Worm (Caenorhabditis elegans) whole organism, L4 larva: ENCODE results near the gene C29F9.5.

ENCODE experiments used
- D1046.2 ChIP-seq: fragments of 200-800 bp; sonication (Bioruptor generic); IDR thresholded peaks from 2 replicates; pipeline ENCODE4 v1.3.6; 2022; ENCODE audit warnings: missing genetic modification characterization, missing compliant biosample characterization
- F10B5.3 ChIP-seq: sonication (generic microtip); optimal IDR thresholded peaks from 2 replicates; lab custom pipeline; 2016; ENCODE audit warnings: mild to moderate bottlenecking, missing genetic modification characterization, missing compliant biosample characterization
- aha-1 ChIP-seq: fragments of 150-350 bp; peaks from one replicate; lab custom pipeline; 2014; ENCODE audit warnings: missing biosample characterization, missing genetic modification characterization
- ama-1 ChIP-seq: fragments of 150-350 bp; optimal IDR thresholded peaks from 2 replicates; lab custom pipeline; 2014; ENCODE audit warnings: inconsistent platforms, mixed read lengths
- ceh-28 ChIP-seq: fragments of 150-350 bp; optimal IDR thresholded peaks from 2 replicates; lab custom pipeline; 2014; ENCODE audit warnings: missing biosample characterization, missing genetic modification reagents, missing genetic modification characterization
- ceh-44 ChIP-seq: fragments of 200-800 bp; sonication (Bioruptor generic); IDR thresholded peaks from 2 replicates; pipeline ENCODE4 v1.3.6; 2022; ENCODE audit warnings: missing genetic modification reagents, missing genetic modification characterization, missing compliant biosample characterization
- ceh-62 ChIP-seq: sonication (generic microtip); optimal IDR thresholded peaks from 2 replicates; lab custom pipeline; 2017; ENCODE audit warnings: missing biosample characterization, missing genetic modification characterization
- ces-1 ChIP-seq: fragments of 150-350 bp; sonication (generic microtip); optimal IDR thresholded peaks from 4 replicates; lab custom pipeline; 2014; ENCODE audit warnings: missing biosample characterization, missing genetic modification reagents, missing genetic modification characterization
- ctbp-1 ChIP-seq: fragments of 200-800 bp; sonication (Bioruptor generic); IDR thresholded peaks from 2 replicates; pipeline ENCODE4 v1.3.6; 2022; ENCODE audit warnings: missing genetic modification reagents, missing genetic modification characterization, missing compliant biosample characterization
- daf-16 ChIP-seq, 3 experiments: sonication (generic microtip); optimal IDR thresholded peaks; 2 replicates each; lab custom pipeline; 2016 to 2017; ENCODE audit warnings: missing genetic modification characterization in 3 of 3, missing genetic modification reagents in 3 of 3, mild to moderate bottlenecking in 2 of 3, missing compliant biosample characterization in 2 of 3, missing biosample characterization in 1 of 3, moderate library complexity in 1 of 3
- daf-19 ChIP-seq: fragments of 200-800 bp; sonication (Bioruptor generic); conservative IDR thresholded peaks from 2 replicates; pipeline ENCODE4 v1.3.6; 2022; ENCODE audit warnings: missing genetic modification characterization, missing compliant biosample characterization
- daf-8 ChIP-seq: fragments of 200-800 bp; sonication (Bioruptor generic); IDR thresholded peaks from 2 replicates; pipeline ENCODE4 v1.3.6; 2022; ENCODE audit warnings: missing genetic modification characterization, missing compliant biosample characterization
- dmd-8 ChIP-seq: fragments of 200-800 bp; sonication (Bioruptor generic); IDR thresholded peaks from 2 replicates; pipeline ENCODE4 v1.3.6; 2022; ENCODE audit warnings: missing genetic modification characterization, missing compliant biosample characterization
- egl-43 ChIP-seq: fragments of 200-800 bp; sonication (Bioruptor generic); IDR thresholded peaks from 2 replicates; pipeline ENCODE4 v1.3.6; 2022; ENCODE audit warnings: missing genetic modification reagents, missing genetic modification characterization, missing compliant biosample characterization
- hif-1 ChIP-seq, 2 experiments: sonication (generic microtip); optimal IDR thresholded peaks; 2 replicates each; lab custom pipeline; 2016 to 2017; ENCODE audit warnings: missing compliant biosample characterization in 2 of 2, missing genetic modification characterization in 2 of 2, missing genetic modification reagents in 2 of 2, missing genotype in 2 of 2, mild to moderate bottlenecking in 1 of 2
- hlh-30 ChIP-seq: sonication (generic microtip); optimal IDR thresholded peaks from 2 replicates; lab custom pipeline; 2017; ENCODE audit warnings: antibody characterized with exemption, mild to moderate bottlenecking, missing genetic modification characterization, missing compliant biosample characterization; ENCODE audit not compliant: insufficient read depth
- lin-29 ChIP-seq: fragments of 200-800 bp; sonication (Bioruptor generic); IDR thresholded peaks from 2 replicates; pipeline ENCODE4 v1.3.6; 2022; ENCODE audit warnings: missing genetic modification reagents, missing genetic modification characterization, missing compliant biosample characterization
- madf-5 ChIP-seq, 2 experiments: fragments of 200-800 bp; sonication (Bioruptor generic); IDR thresholded peaks; 2 replicates each; pipeline ENCODE4 v1.3.6; 2022; ENCODE audit warnings: missing compliant biosample characterization in 2 of 2, missing genetic modification characterization in 2 of 2
- mdl-1 ChIP-seq, 2 experiments: fragments of 150-350 bp in 1 of 2; sonication (generic microtip) in 1 of 2; optimal IDR thresholded peaks; 2 replicates each; lab custom pipeline; 2014 to 2017; ENCODE audit warnings: missing biosample characterization in 2 of 2, missing genetic modification characterization in 2 of 2
- mxl-3 ChIP-seq: fragments of 200-800 bp; sonication (Bioruptor generic); optimal IDR thresholded peaks from 2 replicates; lab custom pipeline; 2018; ENCODE audit warnings: mild to moderate bottlenecking, missing genetic modification characterization, missing compliant biosample characterization
- nhr-102 ChIP-seq: sonication (generic microtip); optimal IDR thresholded peaks from 2 replicates; lab custom pipeline; 2016; ENCODE audit warnings: mild to moderate bottlenecking, missing genetic modification characterization, moderate library complexity, missing compliant biosample characterization
- nhr-41 ChIP-seq: fragments of 200-800 bp; sonication (Bioruptor generic); IDR thresholded peaks from 2 replicates; pipeline ENCODE4 v1.3.6; 2022; ENCODE audit warnings: missing genetic modification reagents, missing genetic modification characterization, missing compliant biosample characterization
- nhr-76 ChIP-seq: fragments of 150-350 bp; optimal IDR thresholded peaks from 2 replicates; lab custom pipeline; 2014; ENCODE audit warnings: missing biosample characterization, missing genetic modification characterization
- saeg-2 ChIP-seq: fragments of 200-800 bp; sonication (Bioruptor generic); IDR thresholded peaks from 2 replicates; pipeline ENCODE4 v1.3.6; 2022; ENCODE audit warnings: missing genetic modification reagents, missing genetic modification characterization, missing compliant biosample characterization
- sdz-12 ChIP-seq: fragments of 200-800 bp; sonication (Bioruptor generic); optimal IDR thresholded peaks from 2 replicates; lab custom pipeline; 2018; ENCODE audit warnings: mild to moderate bottlenecking, missing genetic modification characterization, missing compliant biosample characterization
- set-16 ChIP-seq: fragments of 200-800 bp; sonication (Bioruptor generic); IDR thresholded peaks from 2 replicates; pipeline ENCODE4 v1.3.6; 2022; ENCODE audit warnings: missing genetic modification reagents, missing genetic modification characterization, missing compliant biosample characterization
- skn-1 ChIP-seq: fragments of 150-350 bp; optimal IDR thresholded peaks from 2 replicates; lab custom pipeline; 2014; ENCODE audit warnings: missing biosample characterization, missing genetic modification characterization
- spr-1 ChIP-seq: sonication (generic microtip); optimal IDR thresholded peaks from 2 replicates; lab custom pipeline; 2016; ENCODE audit warnings: mild to moderate bottlenecking, missing genetic modification characterization, missing compliant biosample characterization
- tag-97 ChIP-seq: fragments of 200-800 bp; sonication (Bioruptor generic); IDR thresholded peaks from 2 replicates; pipeline ENCODE4 v1.3.6; 2022; ENCODE audit warnings: missing genetic modification characterization, missing compliant biosample characterization
- tra-1 ChIP-seq: fragments of 200-800 bp; sonication (Bioruptor generic); IDR thresholded peaks from 2 replicates; pipeline ENCODE4 v1.3.6; 2022; ENCODE audit warnings: missing genetic modification reagents, missing genetic modification characterization, missing compliant biosample characterization
- unc-62 ChIP-seq, 3 experiments: fragments of 150-350 bp in 1 of 3; sonication (generic microtip); optimal IDR thresholded peaks in 2 of 3; peaks in 1 of 3; 1 replicate in 1 of 3; 2 replicates in 2 of 3; lab custom pipeline; 2014 to 2017; ENCODE audit warnings: missing biosample characterization in 3 of 3, missing genetic modification characterization in 3 of 3, missing genetic modification reagents in 3 of 3, missing genotype in 1 of 3
- zip-2 ChIP-seq: fragments of 150-350 bp; optimal IDR thresholded peaks from 2 replicates; lab custom pipeline; 2014; ENCODE audit warnings: missing biosample characterization, missing genetic modification characterization
- ztf-11 ChIP-seq: fragments of 150-350 bp; optimal IDR thresholded peaks from 2 replicates; lab custom pipeline; 2014; ENCODE audit warnings: missing biosample characterization, missing genetic modification characterization

C29F9.5 gene

ce11 chrIII:154168-154567 lies 36.9 kb downstream of the C29F9.5 start (continued):
- TF ChIP-seq madf-5 (GFP tag; IDR thresholded peaks at IDR 0.05; lab: Robert Waterston, UW): no peak
- TF ChIP-seq ama-1: no peak
- no peak for TF ChIP-seq nhr-76
- no peak for TF ChIP-seq saeg-2 (GFP tag; lab: Robert Waterston, UW)
- TF ChIP-seq ces-1 (GFP tag; lab: Kevin White, UChicago): no peak

ce11 chrIII:156645-157044 lies 39.3 kb downstream of the C29F9.5 start, which contains the start of the genes zig-13 and ver-1:
TSS of gene zig-13 (minus strand) at chrIII:156745.
TSS of gene ver-1 (plus strand) at chrIII:156824.
- TF ChIP-seq ceh-44 (GFP tag; lab: Robert Waterston, UW): no peak
- no peak for TF ChIP-seq mdl-1 (tag; optimal IDR thresholded peaks at IDR 0.05; lab: Kevin White, UChicago)
- TF ChIP-seq ctbp-1 (GFP tag; lab: Robert Waterston, UW): no peak
- TF ChIP-seq ceh-62 (tag; lab: Kevin White, UChicago): no peak
- no peak for TF ChIP-seq skn-1
- no peak for TF ChIP-seq tag-97 (GFP tag; lab: Robert Waterston, UW)
- no peak for TF ChIP-seq zip-2 (tag; lab: Kevin White, UChicago)
- TF ChIP-seq ceh-28: no peak
- TF ChIP-seq hif-1 (tag; optimal IDR thresholded peaks at IDR 0.05; lab: Kevin White, UChicago): no peak
- no peak for TF ChIP-seq mxl-3 (GFP tag; lab: Kevin White, UChicago)
- TF ChIP-seq D1046.2 (GFP tag; lab: Robert Waterston, UW): no peak
- TF ChIP-seq nhr-41 (GFP tag; lab: Robert Waterston, UW): no peak
- no peak for TF ChIP-seq nhr-102 (tag; lab: Kevin White, UChicago)
- TF ChIP-seq spr-1 (tag; lab: Kevin White, UChicago): no peak
- TF ChIP-seq tra-1: no peak
- no peak for TF ChIP-seq sdz-12

DNA sequence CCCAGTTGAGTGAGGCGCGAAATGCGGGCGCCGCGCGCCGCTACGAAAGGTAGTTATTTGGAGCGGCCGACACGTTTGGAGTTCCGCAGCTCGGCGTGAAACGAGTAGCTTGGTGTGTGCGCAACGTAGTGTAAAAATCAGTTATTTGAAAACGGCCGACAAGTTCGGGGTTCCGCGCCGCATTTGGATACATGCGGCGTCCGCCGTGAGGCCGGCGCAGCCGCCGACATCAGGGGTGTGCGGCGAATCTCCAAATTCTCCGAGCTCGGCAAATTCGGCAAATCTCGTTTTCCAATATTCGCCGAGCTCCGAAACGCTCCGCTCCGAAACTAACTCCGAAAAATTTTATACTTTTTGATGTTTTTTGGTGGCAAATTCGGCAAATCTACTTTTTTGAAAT lies 40.7 kb downstream of the C29F9.5 start:
- TF ChIP-seq ztf-11 (tag; lab: Kevin White, UChicago) (no peak), set-16 (GFP tag; lab: Robert Waterston, UW) (peak; percentile 78), aha-1 (tag; lab: Kevin White, UChicago) (peak; percentile 17)
- TF ChIP-seq, all 104 proteins: peak for 2

DNA sequence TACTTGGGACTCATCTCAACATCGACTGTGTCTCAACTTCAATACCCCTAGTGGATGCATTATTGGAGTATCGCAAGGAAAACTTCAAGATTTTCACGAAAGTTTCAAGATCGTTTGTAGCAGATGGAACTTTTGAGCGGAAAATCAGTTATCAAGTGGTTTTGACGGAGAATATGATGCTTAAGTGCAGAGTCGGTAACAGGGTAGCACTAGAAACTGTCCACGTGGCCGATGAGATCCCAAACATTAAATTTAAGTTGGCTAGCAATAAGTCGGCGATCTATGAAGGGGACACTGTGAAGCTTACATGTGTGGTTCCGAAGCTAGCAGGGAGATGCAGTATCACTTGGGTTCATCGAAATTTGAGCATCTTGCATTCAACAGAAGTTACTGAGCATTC lies 41.8 kb downstream of the C29F9.5 start:
- TF ChIP-seq egl-43 (GFP tag; lab: Robert Waterston, UW) (no peak), hlh-30 (tag; lab: Kevin White, UChicago) (no peak), unc-62 (GFP tag; optimal IDR thresholded peaks at IDR 0.05 in 1 of 2; lab: Kevin White, UChicago) (peak in 1 of 2 experiments; percentile 90), unc-62 (tag; optimal IDR thresholded peaks at IDR 0.05; lab: Kevin White, UChicago) (no peak), daf-19 (GFP tag; lab: Robert Waterston, UW) (no peak), daf-16 (GFP tag; optimal IDR thresholded peaks at IDR 0.05; lab: Kevin White, UChicago) (no peak), daf-16 (tag; optimal IDR thresholded peaks at IDR 0.05; lab: Kevin White, UChicago) (no peak), F10B5.3 (no peak)

ce11 chrIII:159665-160064 lies 42.4 kb downstream of the C29F9.5 start:
- no peak for TF ChIP-seq lin-29 (GFP tag; lab: Robert Waterston, UW)
- TF ChIP-seq madf-5 (GFP tag; IDR thresholded peaks at IDR 0.05; lab: Robert Waterston, UW): 0 out of 4 replicates have a peak, but pooled peaks of 1 of the 2 experiments have one; percentile 35
- TF ChIP-seq dmd-8 (GFP tag; lab: Robert Waterston, UW): peak; percentile 10; the same call in 1 of the 2 replicates
- TF ChIP-seq aha-1 (tag; lab: Kevin White, UChicago): peak; percentile 95
- peak in 1 of 2 experiments; percentile 75 for TF ChIP-seq unc-62 (GFP tag; optimal IDR thresholded peaks at IDR 0.05 in 1 of 2; lab: Kevin White, UChicago)
- no peak for TF ChIP-seq unc-62 (tag; optimal IDR thresholded peaks at IDR 0.05; lab: Kevin White, UChicago)
- peak; percentile 26; the same call in 1 of the 2 replicates for TF ChIP-seq set-16 (GFP tag; lab: Robert Waterston, UW)
- 0 out of 2 replicates have a peak, but pooled peaks have one; percentile 9 for TF ChIP-seq daf-8 (GFP tag; lab: Robert Waterston, UW)
- TF ChIP-seq tag-97 (GFP tag; lab: Robert Waterston, UW): no peak
- peak; percentile 40; the same call in 1 of the 2 replicates for TF ChIP-seq egl-43 (GFP tag; lab: Robert Waterston, UW)
